Worm (Caenorhabditis elegans) whole organism, L2 larva: ENCODE results near the gene C05D2.8.
A peak's percentile ranks its signal among the peaks of the same experiment; 100 is the strongest.

Source experiments
- F13H6.1 ChIP-seq: sonication (generic microtip); optimal IDR thresholded peaks from 2 replicates; lab custom pipeline; 2016; ENCODE audit warnings: missing genetic modification characterization, missing compliant biosample characterization
- ZK546.5 ChIP-seq: sonication (generic microtip); optimal IDR thresholded peaks from 2 replicates; lab custom pipeline; 2017; ENCODE audit warnings: missing biosample characterization, missing genetic modification characterization
- ceh-82 ChIP-seq: fragments of 150-350 bp; optimal IDR thresholded peaks from 2 replicates; lab custom pipeline; 2014; ENCODE audit warnings: missing biosample characterization, missing genetic modification characterization
- crh-2 ChIP-seq: sonication (generic microtip); optimal IDR thresholded peaks from 2 replicates; lab custom pipeline; 2017; ENCODE audit warnings: missing biosample characterization, missing genetic modification characterization
- fos-1 ChIP-seq: fragments of 150-350 bp; optimal IDR thresholded peaks from 2 replicates; lab custom pipeline; 2014; ENCODE audit warnings: missing biosample characterization, missing genetic modification characterization
- lin-11 ChIP-seq: fragments of 150-350 bp; sonication (generic microtip); optimal IDR thresholded peaks from 2 replicates; lab custom pipeline; 2014; ENCODE audit warnings: missing biosample characterization, missing genetic modification characterization, inconsistent platforms, mixed read lengths
- nhr-12 ChIP-seq: fragments of 150-350 bp; optimal IDR thresholded peaks from 2 replicates; lab custom pipeline; 2014; ENCODE audit warnings: missing biosample characterization, missing genetic modification characterization
- nhr-237 ChIP-seq: fragments of 150-350 bp; optimal IDR thresholded peaks from 2 replicates; lab custom pipeline; 2014; ENCODE audit warnings: missing biosample characterization, missing genetic modification characterization
- nhr-25 ChIP-seq: fragments of 150-350 bp; sonication (generic microtip); optimal IDR thresholded peaks from 3 replicates; lab custom pipeline; 2014; ENCODE audit warnings: missing biosample characterization, missing genetic modification characterization
- nhr-77 ChIP-seq: fragments of 150-350 bp; optimal IDR thresholded peaks from 2 replicates; lab custom pipeline; 2014; ENCODE audit warnings: missing biosample characterization, missing genetic modification characterization
- peb-1 ChIP-seq: fragments of 150-350 bp; optimal IDR thresholded peaks from 2 replicates; lab custom pipeline; 2014; ENCODE audit warnings: missing biosample characterization, missing genetic modification characterization
- unc-62 ChIP-seq: fragments of 150-350 bp; optimal IDR thresholded peaks from 2 replicates; lab custom pipeline; 2014; ENCODE audit warnings: missing biosample characterization, missing genetic modification reagents, missing genetic modification characterization
- zag-1 ChIP-seq: fragments of 150-350 bp; optimal IDR thresholded peaks from 2 replicates; lab custom pipeline; 2014; ENCODE audit warnings: missing biosample characterization, missing genetic modification characterization
- ztf-1 ChIP-seq: fragments of 200-800 bp; sonication (Bioruptor generic); conservative IDR thresholded peaks from 2 replicates; pipeline ENCODE4 v1.3.6; 2022; ENCODE audit warnings: missing genetic modification characterization, missing compliant biosample characterization

ce11 chrIII:5642692-5643091 is 32.5 kb upstream of the C05D2.8 start:
- TF ChIP-seq nhr-12 (tag; lab: Kevin White, UChicago) (no peak), ceh-82 (no peak), ztf-1 (GFP tag; lab: Robert Waterston, UW) (no peak), nhr-25 (tag; lab: Kevin White, UChicago) (no peak), lin-11 (tag; lab: Kevin White, UChicago) (peak; percentile 5), crh-2 (no peak), nhr-237 (tag; lab: Kevin White, UChicago) (no peak), nhr-77 (tag; lab: Kevin White, UChicago) (no peak), peb-1 (tag; lab: Kevin White, UChicago) (no peak), F13H6.1 (no peak), fos-1 (no peak), zag-1 (tag; lab: Kevin White, UChicago) (no peak), ZK546.5 (tag; lab: Kevin White, UChicago) (no peak), unc-62 (GFP tag; lab: Kevin White, UChicago) (no peak)
